Worm (Caenorhabditis elegans) whole organism, L4/young adult: Measurements from ENCODE around the gene R102.11.

ENCODE experiments used
- W03F9.2 ChIP-seq: fragments of 150-350 bp; optimal IDR thresholded peaks from 2 replicates; lab custom pipeline; 2014; ENCODE audit warnings: missing biosample characterization, missing genetic modification characterization
- dao-5 ChIP-seq: sonication (generic microtip); optimal IDR thresholded peaks from 2 replicates; lab custom pipeline; 2016; ENCODE audit warnings: missing genotype, missing genetic modification characterization, moderate library complexity, missing compliant biosample characterization
- him-1 ChIP-seq: sonication (generic microtip); optimal IDR thresholded peaks from 2 replicates; lab custom pipeline; 2016; ENCODE audit warnings: missing genotype, missing genetic modification reagents, missing genetic modification characterization, missing compliant biosample characterization

- TF ChIP-seq W03F9.2 (tag; lab: Kevin White, UChicago) (peak; percentile 22), him-1 (tag; lab: Kevin White, UChicago) (no peak), dao-5 (tag; lab: Kevin White, UChicago) (no peak)
Observed at ce11 chrIV:10734527-10735436, 35.2 kb upstream of the R102.11 start, which contains the start of the genes orc-5 and cyb-1.
